Worm (Caenorhabditis elegans): Measurements from ENCODE around the gene F44G4.1.

The F44G4.1 gene

DNA sequence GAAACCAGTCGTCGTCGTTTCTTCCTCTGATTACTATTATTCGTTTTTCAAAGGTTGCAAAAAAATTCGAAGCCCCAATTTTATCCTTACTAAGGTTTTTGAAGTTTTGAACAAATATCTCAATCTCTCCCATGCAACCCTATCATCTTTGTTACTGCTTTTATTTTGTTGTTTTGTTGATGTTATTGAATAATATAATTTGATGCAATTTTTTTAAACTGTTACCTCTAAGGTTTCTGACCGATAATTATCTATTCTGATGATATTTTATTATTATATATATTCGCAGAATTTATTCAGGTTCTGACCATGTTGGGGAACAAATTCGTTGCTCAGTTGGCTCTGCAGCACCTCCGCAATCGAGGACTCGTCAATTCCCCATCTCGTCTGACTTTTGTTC lies 1.6 kb downstream of the F44G4.1 start, which contains the start of gene ndub-2:
Gene ndub-2, plus strand, starts transcription at position 301 of the 400 bp plus-strand sequence.
- TF ChIP-seq nhr-28 (tag; optimal IDR thresholded peaks at IDR 0.05) (no peak), ceh-39 (tag; optimal IDR thresholded peaks at IDR 0.05) (no peak)

- TF ChIP-seq ces-1 (GFP tag; optimal IDR thresholded peaks at IDR 0.05) (peak; percentile 97), nhr-237 (tag; optimal IDR thresholded peaks at IDR 0.05) (no peak), ceh-83 (GFP tag; optimal IDR thresholded peaks at IDR 0.05) (no peak), M03D4.4 (tag; optimal IDR thresholded peaks at IDR 0.05) (peak; percentile 3), zip-8 (tag; optimal IDR thresholded peaks at IDR 0.05) (no peak), mep-1 (tag; optimal IDR thresholded peaks at IDR 0.05) (peak; percentile 1), ham-2 (GFP tag; optimal IDR thresholded peaks at IDR 0.05) (no peak), lsy-2 (tag; optimal IDR thresholded peaks at IDR 0.05) (peak; percentile 93), lin-13 (tag; optimal IDR thresholded peaks at IDR 0.05) (no peak)
Observed at ce11 chrII:8997479-8997878, 3.0 kb downstream of the F44G4.1 start, which contains the start of the genes F44G4.3 and tdp-1. Gene F44G4.3, minus strand, starts transcription at chrII:8997662. Gene tdp-1, plus strand, starts transcription at chrII:8997825.

ce11 chrII:9000331-9000730 lies 5.9 kb downstream of the F44G4.1 start, which contains the start of gene F44G4.5:
Gene F44G4.5, minus strand, starts transcription at chrII:9000431.
- no peak for TF ChIP-seq elt-1 (tag; optimal IDR thresholded peaks at IDR 0.05; ENCODE audit: borderline replicate concordance, insufficient read depth)
- no peak for TF ChIP-seq bed-3 (GFP tag; optimal IDR thresholded peaks at IDR 0.05)
- no peak for TF ChIP-seq ceh-43 (GFP tag; optimal IDR thresholded peaks at IDR 0.05)
- TF ChIP-seq zip-8 (tag; optimal IDR thresholded peaks at IDR 0.05), result no peak
- no peak for TF ChIP-seq ztf-11 (tag; optimal IDR thresholded peaks at IDR 0.05)
- no peak for TF ChIP-seq elt-3 (tag; optimal IDR thresholded peaks at IDR 0.05)
- no peak for TF ChIP-seq lin-32 (GFP tag; optimal IDR thresholded peaks at IDR 0.05)
- no peak for TF ChIP-seq nhr-28 (tag; optimal IDR thresholded peaks at IDR 0.05)
- no peak for TF ChIP-seq ceh-83 (GFP tag; optimal IDR thresholded peaks at IDR 0.05)
- no peak for TF ChIP-seq sptf-1 (tag; optimal IDR thresholded peaks at IDR 0.05)
- TF ChIP-seq drap-1 (GFP tag; optimal IDR thresholded peaks at IDR 0.05), result no peak
- TF ChIP-seq blmp-1 (tag; optimal IDR thresholded peaks at IDR 0.05), result no peak
- no peak for TF ChIP-seq flh-1 (GFP tag; optimal IDR thresholded peaks at IDR 0.05)
- TF ChIP-seq M03D4.4 (tag; optimal IDR thresholded peaks at IDR 0.05), result no peak
- no peak for TF ChIP-seq nhr-76 (tag; optimal IDR thresholded peaks at IDR 0.05)
- no peak for TF ChIP-seq unc-120 (tag; optimal IDR thresholded peaks at IDR 0.05; ENCODE audit: poor library complexity, severe bottlenecking)
- no peak for TF ChIP-seq ham-2 (GFP tag; optimal IDR thresholded peaks at IDR 0.05)

DNA sequence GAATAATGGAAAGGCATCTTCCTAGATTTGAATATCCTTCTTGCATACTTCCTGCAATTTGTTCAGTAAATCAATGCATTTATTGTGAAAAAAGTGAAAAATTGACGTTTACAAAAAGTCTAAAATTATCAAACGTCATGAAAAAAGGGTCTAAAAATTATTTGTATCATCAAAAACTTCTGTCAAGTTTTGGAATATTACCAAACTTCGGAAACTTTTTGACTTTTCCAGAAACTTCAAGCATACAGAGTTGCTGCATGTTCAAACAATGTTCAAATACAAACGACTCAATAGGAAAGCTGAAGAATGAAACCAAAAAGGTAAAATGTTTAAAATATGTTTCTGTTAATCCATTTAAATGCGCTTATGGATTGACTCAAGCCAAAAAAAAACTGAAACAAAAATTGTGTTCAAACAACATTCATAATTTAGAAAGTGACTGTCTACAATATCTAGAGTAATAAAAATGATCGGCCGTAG lies 7.3 kb downstream of the F44G4.1 start, which contains the start of gene F44G4.6:
Gene F44G4.6, minus strand, starts transcription at position 51 of the 480 bp plus-strand sequence.
- TF ChIP-seq nhr-12 (tag; optimal IDR thresholded peaks at IDR 0.05), result no peak

- TF ChIP-seq elt-3 (tag; optimal IDR thresholded peaks at IDR 0.05) (no peak), sem-2 (GFP tag; optimal IDR thresholded peaks at IDR 0.05) (no peak), ztf-11 (tag; optimal IDR thresholded peaks at IDR 0.05) (no peak), sptf-1 (tag; optimal IDR thresholded peaks at IDR 0.05) (no peak), ceh-83 (GFP tag; optimal IDR thresholded peaks at IDR 0.05) (no peak), ham-2 (GFP tag; optimal IDR thresholded peaks at IDR 0.05) (no peak), drap-1 (GFP tag; optimal IDR thresholded peaks at IDR 0.05) (no peak), mls-2 (tag; optimal IDR thresholded peaks at IDR 0.05) (no peak), lin-13 (tag; optimal IDR thresholded peaks at IDR 0.05) (no peak), bed-3 (GFP tag; optimal IDR thresholded peaks at IDR 0.05) (no peak), ceh-39 (tag; optimal IDR thresholded peaks at IDR 0.05) (no peak), pha-4 (tag; optimal IDR thresholded peaks at IDR 0.05) (no peak), unc-39 (tag; optimal IDR thresholded peaks at IDR 0.05) (no peak), snpc-4 (tag; optimal IDR thresholded peaks at IDR 0.05) (no peak)
Observed at ce11 chrII:9005067-9005466, 10.6 kb downstream of the F44G4.1 start, which contains the start of gene F44G4.7. Gene F44G4.7, minus strand, starts transcription at chrII:9005167.

DNA sequence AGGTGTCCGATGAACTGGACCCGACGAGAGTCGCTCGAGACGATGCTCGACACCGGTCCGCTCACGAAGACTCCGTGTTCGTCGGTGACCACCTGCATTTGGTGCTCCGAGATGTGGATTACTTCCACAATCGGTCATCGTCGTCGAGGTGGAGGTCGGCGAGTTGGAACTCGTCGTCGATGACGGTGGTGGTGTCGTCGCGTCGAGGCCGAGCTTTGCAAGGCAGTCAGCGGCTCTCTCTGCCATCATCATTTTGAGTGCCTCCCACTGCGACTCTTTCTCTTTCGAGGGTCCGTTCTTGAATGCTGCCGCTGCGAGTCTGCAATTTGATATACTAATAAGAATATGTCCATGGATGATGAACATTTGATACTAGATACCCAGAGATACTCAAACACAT lies 13.3 kb downstream of the F44G4.1 start:
- TF ChIP-seq mls-2 (tag; optimal IDR thresholded peaks at IDR 0.05) (no peak), nhr-12 (tag; optimal IDR thresholded peaks at IDR 0.05) (no peak), sem-2 (GFP tag; optimal IDR thresholded peaks at IDR 0.05) (no peak), unc-120 (tag; optimal IDR thresholded peaks at IDR 0.05; ENCODE audit: poor library complexity, severe bottlenecking) (no peak), tbx-8 (GFP tag; optimal IDR thresholded peaks at IDR 0.05) (no peak), nhr-76 (tag; optimal IDR thresholded peaks at IDR 0.05) (no peak), elt-1 (tag; optimal IDR thresholded peaks at IDR 0.05; ENCODE audit: borderline replicate concordance, insufficient read depth) (no peak), cnd-1 (tag; optimal IDR thresholded peaks at IDR 0.05) (no peak), ces-1 (GFP tag; optimal IDR thresholded peaks at IDR 0.05) (no peak), lsy-2 (tag; optimal IDR thresholded peaks at IDR 0.05) (no peak)

Measured in whole organism, mixed stage, embryonic.